Fruit fly (Drosophila melanogaster) Kc167 (cell line): ENCODE results near the gene Indy.

Experiments used
- Myc ChIP-seq: fragments of >200 bp; optimal IDR thresholded peaks from 2 replicates; lab custom pipeline; 2017; ENCODE audit warnings: missing external identifiers
- h ChIP-seq: fragments of >200 bp; optimal IDR thresholded peaks from 3 replicates; lab custom pipeline; 2018; ENCODE audit warnings: missing external identifiers
- psq ChIP-seq: fragments of >200 bp; optimal IDR thresholded peaks from 2 replicates; lab custom pipeline; 2017; ENCODE audit warnings: missing external identifiers
- ttk ChIP-seq: sonication (Bioruptor generic); optimal IDR thresholded peaks from 2 replicates; lab custom pipeline; 2017; ENCODE audit warnings: missing external identifiers

- TF ChIP-seq psq (lab: Kevin White, UChicago): no peak
- no peak for TF ChIP-seq h (lab: Kevin White, UChicago)
- TF ChIP-seq Myc (lab: Kevin White, UChicago): no peak
- TF ChIP-seq ttk (lab: Kevin White, UChicago): no peak
Observed at dm6 chr3L:18840370-18841007, 5.6 kb downstream of the Indy start.
